Worm (Caenorhabditis elegans): ENCODE results near the gene wrt-1.

DNA sequence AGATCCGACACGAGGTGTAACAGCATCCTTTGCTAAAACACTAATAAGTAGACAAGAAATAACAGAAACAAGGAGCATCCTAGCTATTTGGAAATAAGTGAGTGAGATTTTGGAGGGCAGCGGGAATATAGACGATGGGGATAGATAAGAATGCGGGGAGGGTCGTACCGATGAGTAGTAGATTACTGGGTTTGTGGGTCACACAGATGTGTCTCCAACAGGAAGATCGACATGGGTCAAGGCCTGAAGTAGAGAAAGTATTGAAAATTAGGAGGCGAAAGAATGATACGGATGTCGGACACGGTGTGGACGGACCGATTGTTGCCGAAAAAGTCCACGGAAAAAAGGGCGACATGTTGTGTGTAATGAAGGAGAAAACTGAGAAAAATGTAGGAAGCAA is 3.6 kb downstream of the wrt-1 start, which contains the start of gene wrt-10:
- TF ChIP-seq him-1 (tag; optimal IDR thresholded peaks at IDR 0.05) (no peak), W03F9.2 (tag; optimal IDR thresholded peaks at IDR 0.05) (no peak), dao-5 (tag; optimal IDR thresholded peaks at IDR 0.05) (no peak)

All from whole organism, L4/young adult.